Fruit fly (Drosophila melanogaster) whole organism, embryonic: ENCODE data around the gene RpS26.
A peak's percentile ranks its signal among the peaks of the same experiment; 100 is the strongest.

Experiments used
- Bgb ChIP-seq: fragments of 200-800 bp; sonication (Bioruptor generic); IDR thresholded peaks from 2 replicates; pipeline ENCODE4 v1.3.6; 2022; ENCODE audit warnings: missing biosample characterization, missing genetic modification characterization; ENCODE audit not compliant: partially characterized antibody
- BtbVII ChIP-seq: fragments of 200-800 bp; sonication (Bioruptor generic); optimal IDR thresholded peaks from 3 replicates; lab custom pipeline; 2017; ENCODE audit warnings: missing biosample characterization, mild to moderate bottlenecking, missing genetic modification characterization
- CG10209 ChIP-seq: fragments of 200-800 bp; sonication (Bioruptor generic); optimal IDR thresholded peaks from 3 replicates; lab custom pipeline; 2017; ENCODE audit warnings: missing biosample characterization, mild to moderate bottlenecking, missing genetic modification characterization, missing genetic modification reagents
- CG10274 ChIP-seq: fragments of 200-800 bp; sonication (Bioruptor generic); optimal IDR thresholded peaks from 3 replicates; lab custom pipeline; 2017; ENCODE audit warnings: missing biosample characterization, mild to moderate bottlenecking, missing genetic modification characterization
- CG11504 ChIP-seq: fragments of 200-800 bp; sonication (Bioruptor generic); optimal IDR thresholded peaks from 3 replicates; lab custom pipeline; 2019; ENCODE audit warnings: missing biosample characterization, mild to moderate bottlenecking, missing genetic modification characterization, moderate library complexity
- CG12659 ChIP-seq: fragments of 200-800 bp; sonication (Bioruptor generic); optimal IDR thresholded peaks from 3 replicates; lab custom pipeline; 2017; ENCODE audit warnings: mild to moderate bottlenecking, missing biosample characterization, missing genetic modification reagents, missing genetic modification characterization
- CG16779 ChIP-seq: fragments of 200-800 bp; sonication (Bioruptor generic); IDR thresholded peaks from 2 replicates; pipeline ENCODE4 v1.3.6; 2022; ENCODE audit warnings: missing biosample characterization, missing genetic modification characterization
- CG17328 ChIP-seq: fragments of 200-800 bp; sonication (Bioruptor generic); IDR thresholded peaks from 2 replicates; pipeline ENCODE4 v1.3.6; 2022; ENCODE audit warnings: missing biosample characterization, missing genetic modification characterization
- CG1792 ChIP-seq: fragments of 200-800 bp; sonication (Bioruptor generic); optimal IDR thresholded peaks from 2 replicates; lab custom pipeline; 2016; ENCODE audit warnings: missing biosample characterization, missing genetic modification characterization
- CG2202 ChIP-seq: fragments of 200-800 bp; sonication (Bioruptor generic); optimal IDR thresholded peaks from 2 replicates; lab custom pipeline; 2018; ENCODE audit warnings: missing biosample characterization, mild to moderate bottlenecking, missing genetic modification characterization
- CG2875 ChIP-seq: fragments of 200-800 bp; sonication (Bioruptor generic); optimal IDR thresholded peaks from 2 replicates; lab custom pipeline; 2017; ENCODE audit warnings: missing biosample characterization, mild to moderate bottlenecking, missing genetic modification characterization, missing genetic modification reagents
- CG31224 ChIP-seq: fragments of 200-800 bp; sonication (Bioruptor generic); IDR thresholded peaks from 2 replicates; pipeline ENCODE4 v1.3.6; 2022; ENCODE audit warnings: missing biosample characterization, missing genetic modification characterization
- CG3407 ChIP-seq: fragments of 200-800 bp; sonication (Bioruptor generic); optimal IDR thresholded peaks from 2 replicates; lab custom pipeline; 2018; ENCODE audit warnings: missing biosample characterization, mild to moderate bottlenecking, missing genetic modification characterization
- CG5180 ChIP-seq: fragments of 200-800 bp; sonication (Bioruptor generic); optimal IDR thresholded peaks from 3 replicates; lab custom pipeline; 2017; ENCODE audit warnings: missing biosample characterization, missing genetic modification characterization, mild to moderate bottlenecking, moderate library complexity, missing genetic modification reagents
- CG6654 ChIP-seq: fragments of 200-800 bp; sonication (Bioruptor generic); optimal IDR thresholded peaks from 2 replicates; lab custom pipeline; 2017; ENCODE audit warnings: missing biosample characterization, mild to moderate bottlenecking, missing genetic modification characterization
- CG7963 ChIP-seq: fragments of 200-800 bp; sonication (Bioruptor generic); IDR thresholded peaks from 3 replicates; pipeline ENCODE4 v1.3.6; 2022; ENCODE audit warnings: missing biosample characterization, missing genetic modification characterization; ENCODE audit not compliant: partially characterized antibody
- CG9215 ChIP-seq: fragments of 200-800 bp; sonication (Bioruptor generic); IDR thresholded peaks from 2 replicates; pipeline ENCODE4 v1.3.6; 2022; ENCODE audit warnings: missing biosample characterization, missing genetic modification characterization
- CG9797 ChIP-seq: fragments of 200-800 bp; sonication (Bioruptor generic); optimal IDR thresholded peaks from 3 replicates; lab custom pipeline; 2018; ENCODE audit warnings: missing biosample characterization, mild to moderate bottlenecking, missing genetic modification characterization
- CG9817 ChIP-seq: fragments of 200-800 bp; sonication (Bioruptor generic); optimal IDR thresholded peaks from 2 replicates; lab custom pipeline; 2018; ENCODE audit warnings: missing biosample characterization, mild to moderate bottlenecking, missing genetic modification characterization, moderate library complexity
- CrebB ChIP-seq: fragments of 200-800 bp; sonication (Bioruptor generic); optimal IDR thresholded peaks from 3 replicates; lab custom pipeline; 2018; ENCODE audit warnings: missing biosample characterization, mild to moderate bottlenecking, missing genetic modification characterization
- Deaf1 ChIP-seq: fragments of 200-800 bp; optimal IDR thresholded peaks from 3 replicates; lab custom pipeline; 2019; ENCODE audit warnings: missing biosample characterization, mild to moderate bottlenecking, missing genetic modification characterization, moderate library complexity
- Dek ChIP-seq: fragments of 200-800 bp; sonication (Bioruptor generic); optimal IDR thresholded peaks from 3 replicates; lab custom pipeline; 2019; ENCODE audit warnings: missing biosample characterization, mild to moderate bottlenecking, missing genetic modification characterization, moderate library complexity
- Elba2 ChIP-seq: fragments of 200-800 bp; sonication (Bioruptor generic); optimal IDR thresholded peaks from 3 replicates; lab custom pipeline; 2016; ENCODE audit warnings: missing biosample characterization, missing genetic modification characterization
- Gsc ChIP-seq: fragments of 200-800 bp; sonication (Bioruptor generic); IDR thresholded peaks from 2 replicates; pipeline ENCODE4 v1.3.6; 2022; ENCODE audit warnings: missing biosample characterization, missing genetic modification characterization
- MBD-R2 ChIP-seq: fragments of 200-800 bp; sonication (Bioruptor generic); IDR thresholded peaks from 2 replicates; pipeline ENCODE4 v1.3.6; 2022; ENCODE audit warnings: missing biosample characterization, missing genetic modification characterization
- Trl ChIP-seq, 3 experiments: fragments of >200 bp in 2 of 3; fragments of 200-800 bp in 1 of 3; sonication (Bioruptor generic) in 1 of 3; optimal IDR thresholded peaks; 2 replicates in 1 of 3; 3 replicates in 2 of 3; lab custom pipeline; 2016 to 2017; ENCODE audit warnings: missing biosample characterization in 1 of 3, missing genetic modification characterization in 1 of 3
- bsh ChIP-seq, 2 experiments: fragments of 200-800 bp; sonication (Bioruptor generic); optimal IDR thresholded peaks; 2 replicates each; lab custom pipeline; 2017 to 2018; ENCODE audit warnings: mild to moderate bottlenecking in 2 of 2, missing biosample characterization in 2 of 2, missing genetic modification characterization in 2 of 2, moderate library complexity in 1 of 2
- chinmo ChIP-seq: fragments of 200-800 bp; sonication (Bioruptor generic); IDR thresholded peaks from 4 replicates; pipeline ENCODE4 v1.3.6; 2022; ENCODE audit warnings: missing biosample characterization, missing genetic modification characterization; ENCODE audit not compliant: partially characterized antibody
- ci ChIP-seq: fragments of 200-800 bp; sonication (Bioruptor generic); IDR thresholded peaks from 3 replicates; pipeline ENCODE4 v1.3.6; 2022; ENCODE audit warnings: missing biosample characterization, missing genetic modification characterization
- gcm ChIP-seq: fragments of 200-800 bp; sonication (Bioruptor generic); optimal IDR thresholded peaks from 2 replicates; lab custom pipeline; 2019; ENCODE audit warnings: missing biosample characterization, mild to moderate bottlenecking, missing genetic modification characterization, moderate library complexity
- gfzf ChIP-seq: fragments of 200-800 bp; sonication (Bioruptor generic); optimal IDR thresholded peaks from 2 replicates; lab custom pipeline; 2016; ENCODE audit warnings: missing biosample characterization, mild to moderate bottlenecking, missing genetic modification characterization, moderate library complexity
- klu ChIP-seq: fragments of 200-800 bp; sonication (Bioruptor generic); IDR thresholded peaks from 2 replicates; pipeline ENCODE4 v1.3.6; 2022; ENCODE audit warnings: missing biosample characterization, missing genetic modification characterization
- knrl ChIP-seq: fragments of 200-800 bp; sonication (Bioruptor generic); IDR thresholded peaks from 3 replicates; pipeline ENCODE4 v1.3.6; 2022; ENCODE audit warnings: missing biosample characterization, missing genetic modification characterization; ENCODE audit not compliant: partially characterized antibody
- lov ChIP-seq, 2 experiments: fragments of 200-800 bp in 1 of 2; fragments of >200 bp in 1 of 2; sonication (Bioruptor generic) in 1 of 2; IDR thresholded peaks in 1 of 2; optimal IDR thresholded peaks in 1 of 2; 2 replicates in 1 of 2; 3 replicates in 1 of 2; pipeline versions ENCODE4 v1.3.6 to Lab custom; 2017 to 2022; ENCODE audit warnings: missing biosample characterization in 1 of 2, missing genetic modification characterization in 1 of 2
- mld ChIP-seq: fragments of 200-800 bp; sonication (Bioruptor generic); IDR thresholded peaks from 3 replicates; pipeline ENCODE4 v1.3.6; 2022; ENCODE audit warnings: missing biosample characterization, missing genetic modification characterization; ENCODE audit not compliant: partially characterized antibody
- pfk ChIP-seq: fragments of 200-800 bp; sonication (Bioruptor generic); optimal IDR thresholded peaks from 2 replicates; lab custom pipeline; 2018; ENCODE audit warnings: missing biosample characterization, mild to moderate bottlenecking, missing genetic modification characterization, moderate library complexity
- psq ChIP-seq: fragments of 200-800 bp; sonication (Bioruptor generic); optimal IDR thresholded peaks from 2 replicates; lab custom pipeline; 2017; ENCODE audit warnings: missing biosample characterization, missing genetic modification characterization
- pzg ChIP-seq: fragments of 200-800 bp; sonication (Bioruptor generic); optimal IDR thresholded peaks from 3 replicates; lab custom pipeline; 2018; ENCODE audit warnings: missing biosample characterization, mild to moderate bottlenecking, missing genetic modification characterization, moderate library complexity
- repo ChIP-seq: fragments of 200-800 bp; sonication (Bioruptor generic); optimal IDR thresholded peaks from 2 replicates; lab custom pipeline; 2016; ENCODE audit warnings: missing biosample characterization, missing genetic modification characterization
- slp2 ChIP-seq: fragments of 200-800 bp; sonication (Bioruptor generic); optimal IDR thresholded peaks from 2 replicates; lab custom pipeline; 2016; ENCODE audit warnings: missing biosample characterization, missing genetic modification characterization
- sna ChIP-seq: fragments of 200-800 bp; sonication (Bioruptor generic); IDR thresholded peaks from 2 replicates; pipeline ENCODE4 v1.3.6; 2022; ENCODE audit warnings: missing biosample characterization, missing genetic modification characterization; ENCODE audit not compliant: partially characterized antibody
- sob ChIP-seq: fragments of 200-800 bp; sonication (Bioruptor generic); IDR thresholded peaks from 2 replicates; pipeline ENCODE4 v1.3.6; 2022; ENCODE audit warnings: missing biosample characterization, missing genetic modification characterization
- stc ChIP-seq: fragments of 200-800 bp; sonication (Bioruptor generic); IDR thresholded peaks from 2 replicates; pipeline ENCODE4 v1.3.6; 2022; ENCODE audit warnings: missing biosample characterization, missing genetic modification characterization
- tap ChIP-seq: fragments of 200-800 bp; optimal IDR thresholded peaks from 3 replicates; lab custom pipeline; 2019; ENCODE audit warnings: missing biosample characterization, mild to moderate bottlenecking, missing genetic modification characterization, moderate library complexity
- tll ChIP-seq, 2 experiments: fragments of 200-800 bp in 1 of 2; fragments of >200 bp in 1 of 2; sonication (Bioruptor generic) in 1 of 2; optimal IDR thresholded peaks; 2 replicates each; lab custom pipeline; 2017 to 2019; ENCODE audit warnings: missing biosample characterization in 2 of 2, missing genetic modification characterization in 2 of 2, mild to moderate bottlenecking in 1 of 2, moderate library complexity in 1 of 2
- trh ChIP-seq: fragments of 200-800 bp; sonication (Bioruptor generic); optimal IDR thresholded peaks from 2 replicates; lab custom pipeline; 2016; ENCODE audit warnings: missing biosample characterization, missing genetic modification characterization
- wor ChIP-seq: fragments of 200-800 bp; sonication (Bioruptor generic); IDR thresholded peaks from 2 replicates; pipeline ENCODE4 v1.3.6; 2022; ENCODE audit warnings: missing biosample characterization, missing genetic modification characterization

The RpS26 gene

DNA sequence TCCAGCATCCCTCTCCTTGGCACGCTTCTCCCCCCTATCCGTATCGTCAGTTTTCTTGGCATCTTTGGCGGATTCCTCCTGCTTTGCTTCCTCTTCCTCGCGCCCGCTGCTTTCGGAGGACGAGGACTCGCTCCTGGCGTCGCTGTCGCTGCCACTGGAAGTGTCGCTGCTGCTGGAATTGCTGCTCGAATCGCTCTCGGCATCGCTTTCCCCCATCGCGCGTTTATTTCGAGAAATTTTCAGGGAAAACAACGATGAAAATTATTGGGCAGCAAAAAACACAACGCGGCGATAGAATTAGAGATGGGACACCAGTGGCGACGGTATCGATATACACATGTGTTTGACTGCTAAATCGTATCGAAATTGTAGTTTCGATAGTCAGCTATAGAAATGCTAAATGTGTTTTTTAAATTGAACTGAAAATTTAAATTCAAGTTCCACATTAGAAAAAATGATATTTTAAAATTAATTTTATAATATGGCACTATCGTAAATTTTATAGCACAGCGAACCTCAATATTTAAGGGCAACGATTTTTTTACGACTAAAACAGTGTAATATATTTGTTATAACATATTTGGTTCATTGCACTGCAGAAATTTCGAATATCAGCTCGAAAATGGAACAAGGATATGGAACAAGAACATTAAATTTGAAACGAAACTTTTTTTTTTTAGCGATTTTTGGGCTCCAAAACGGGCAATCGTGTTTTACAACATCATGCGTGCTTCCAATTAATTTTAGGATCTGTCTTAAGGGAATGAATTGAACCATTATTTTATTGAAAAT is 5.8 kb upstream of the RpS26 start, which contains the start of gene ncm:
TSS of gene ncm (minus strand) at position 319 of the 792 bp plus-strand sequence.
- TF ChIP-seq mld (GFP tag; lab: Robert Waterston, UW) (peak; percentile 82; the same call in 2 of the 3 replicates), slp2 (GFP tag; lab: Kevin White, UChicago) (no peak), stc (GFP tag; lab: Robert Waterston, UW) (no peak), trh (GFP tag; lab: Kevin White, UChicago) (no peak), pzg (GFP tag; lab: Kevin White, UChicago) (peak; percentile 68), gcm (no peak), CrebB (tag; lab: Kevin White, UChicago) (no peak), Elba2 (GFP tag; lab: Kevin White, UChicago) (no peak), Deaf1 (tag; lab: Kevin White, UChicago) (no peak), psq (no peak), Dek (tag; lab: Kevin White, UChicago) (no peak), CG9215 (GFP tag; lab: Robert Waterston, UW) (no peak), CG16779 (GFP tag; lab: Robert Waterston, UW) (no peak), bsh (GFP tag; optimal IDR thresholded peaks at IDR 0.05; lab: Kevin White, UChicago) (no peak), Gsc (no peak), gfzf (GFP tag; lab: Kevin White, UChicago) (peak; percentile 3), wor (no peak), CG2202 (tag; lab: Kevin White, UChicago) (no peak), CG6654 (no peak), CG5180 (GFP tag; lab: Kevin White, UChicago) (no peak), CG12659 (GFP tag; lab: Kevin White, UChicago) (peak; percentile 53), MBD-R2 (GFP tag; lab: Robert Waterston, UW) (peak; percentile 86), CG11504 (tag; lab: Kevin White, UChicago) (no peak), BtbVII (no peak), CG31224 (no peak), CG1792 (GFP tag; lab: Kevin White, UChicago) (no peak), klu (no peak), tap (no peak), chinmo (GFP tag; lab: Robert Waterston, UW) (peak; percentile 92; the same call in 3 of the 4 replicates), CG9817 (tag; lab: Kevin White, UChicago) (no peak), sna (GFP tag; lab: Robert Waterston, UW) (peak; percentile 86), CG2875 (GFP tag; lab: Kevin White, UChicago) (no peak), tll (GFP tag; optimal IDR thresholded peaks at IDR 0.05; lab: Kevin White, UChicago) (no peak), knrl (peak; percentile 91), lov (optimal IDR thresholded peaks at IDR 0.05; lab: Kevin White, UChicago) (no peak), lov (GFP tag; IDR thresholded peaks at IDR 0.05; lab: Robert Waterston, UW) (no peak), sob (GFP tag; lab: Robert Waterston, UW) (peak; percentile 31; the same call in 1 of the 2 replicates), CG17328 (GFP tag; lab: Robert Waterston, UW) (no peak), CG9797 (GFP tag; lab: Kevin White, UChicago) (peak; percentile 9), pfk (peak; percentile 88), ci (GFP tag; lab: Robert Waterston, UW) (no peak), CG10209 (no peak), CG3407 (GFP tag; lab: Kevin White, UChicago) (no peak), repo (GFP tag; lab: Kevin White, UChicago) (no peak), CG7963 (GFP tag; lab: Robert Waterston, UW) (peak; percentile 68), CG10274 (GFP tag; lab: Kevin White, UChicago) (no peak), Trl (optimal IDR thresholded peaks at IDR 0.05; lab: Kevin White, UChicago) (no peak), Trl (GFP tag; optimal IDR thresholded peaks at IDR 0.05; lab: Kevin White, UChicago) (no peak), Bgb (peak; percentile 90)
